Fruit fly (Drosophila melanogaster): Measurements from ENCODE around the gene ND-13B.
A peak's percentile ranks its signal among the peaks of the same experiment; 100 is the strongest.

ND-13B gene

dm6 chr3L:10711352-10711751 lies 17.4 kb upstream of the ND-13B start:
- peak; percentile 86 for TF ChIP-seq Sp1 (GFP tag; optimal IDR thresholded peaks at IDR 0.05)
- TF ChIP-seq sv (GFP tag; optimal IDR thresholded peaks at IDR 0.05) = no peak
- no peak for TF ChIP-seq Abd-B (GFP tag; optimal IDR thresholded peaks at IDR 0.05)
- TF ChIP-seq h (GFP tag; optimal IDR thresholded peaks at IDR 0.05) = peak; percentile 82
- TF ChIP-seq tai (GFP tag; optimal IDR thresholded peaks at IDR 0.05) = no peak
- TF ChIP-seq dl (GFP tag; optimal IDR thresholded peaks at IDR 0.05; ENCODE audit: insufficient read depth in 1 of 2, partially characterized antibody in 2 of 2) = no peak
- no peak for TF ChIP-seq GATAd (GFP tag; optimal IDR thresholded peaks at IDR 0.05)
- no peak for TF ChIP-seq Dif (GFP tag; optimal IDR thresholded peaks at IDR 0.05; ENCODE audit: partially characterized antibody)
- TF ChIP-seq CG9705 (GFP tag; optimal IDR thresholded peaks at IDR 0.05) = peak; percentile 22
- no peak for TF ChIP-seq N (GFP tag; optimal IDR thresholded peaks at IDR 0.05)
- TF ChIP-seq Dfd (GFP tag; optimal IDR thresholded peaks at IDR 0.05) = peak; percentile 17
- peak; percentile 25 for TF ChIP-seq Jra (GFP tag; optimal IDR thresholded peaks at IDR 0.05)
- TF ChIP-seq CrebA (GFP tag; optimal IDR thresholded peaks at IDR 0.05; ENCODE audit: borderline replicate concordance) = no peak
- no peak for TF ChIP-seq Vsx2 (GFP tag; optimal IDR thresholded peaks at IDR 0.05; ENCODE audit: partially characterized antibody)
- TF ChIP-seq Myc (optimal IDR thresholded peaks at IDR 0.05) = no peak
- peak; percentile 85 for TF ChIP-seq rgr (GFP tag; optimal IDR thresholded peaks at IDR 0.05)
- TF ChIP-seq Rel (GFP tag; optimal IDR thresholded peaks at IDR 0.05) = peak; percentile 40
- TF ChIP-seq Rel (tag; optimal IDR thresholded peaks at IDR 0.05) = peak; percentile 1
- peak; percentile 80 for TF ChIP-seq fru (GFP tag; optimal IDR thresholded peaks at IDR 0.05)
- peak; percentile 80 for TF ChIP-seq HLH106 (tag; optimal IDR thresholded peaks at IDR 0.05)
- peak; percentile 84 for TF ChIP-seq OdsH (GFP tag; optimal IDR thresholded peaks at IDR 0.05)
- TF ChIP-seq Hr78 (GFP tag; optimal IDR thresholded peaks at IDR 0.05) = no peak
- peak; percentile 72 for TF ChIP-seq woc (GFP tag; optimal IDR thresholded peaks at IDR 0.05)
- TF ChIP-seq pan (optimal IDR thresholded peaks at IDR 0.05) = no peak
- TF ChIP-seq Mio (GFP tag; optimal IDR thresholded peaks at IDR 0.05) = no peak
- peak; percentile 81 for TF ChIP-seq brk (GFP tag; optimal IDR thresholded peaks at IDR 0.05)
- peak; percentile 61 for TF ChIP-seq br (GFP tag; optimal IDR thresholded peaks at IDR 0.05)
- TF ChIP-seq sage (GFP tag; optimal IDR thresholded peaks at IDR 0.05) = peak; percentile 60
- no peak for TF ChIP-seq dsf (GFP tag; optimal IDR thresholded peaks at IDR 0.05; ENCODE audit: borderline replicate concordance)
- no peak for TF ChIP-seq lola (GFP tag; optimal IDR thresholded peaks at IDR 0.05)
- TF ChIP-seq foxo (GFP tag; optimal IDR thresholded peaks at IDR 0.05) = peak in 1 of 2 experiments; percentile 86
- no peak for TF ChIP-seq usp (GFP tag; optimal IDR thresholded peaks at IDR 0.05)
- TF ChIP-seq jim (GFP tag; optimal IDR thresholded peaks at IDR 0.05) = no peak
- peak; percentile 69 for TF ChIP-seq ey (GFP tag; optimal IDR thresholded peaks at IDR 0.05)
- no peak for TF ChIP-seq Hr83 (GFP tag; optimal IDR thresholded peaks at IDR 0.05; ENCODE audit: poor library complexity, severe bottlenecking)
- TF ChIP-seq CG32264 (GFP tag; optimal IDR thresholded peaks at IDR 0.05) = no peak
- TF ChIP-seq dmrt93B (GFP tag; optimal IDR thresholded peaks at IDR 0.05) = peak; percentile 62
- peak; percentile 91 for TF ChIP-seq psq (GFP tag; optimal IDR thresholded peaks at IDR 0.05)
- peak; percentile 36 for TF ChIP-seq Hnf4 (GFP tag; optimal IDR thresholded peaks at IDR 0.05)

- TF ChIP-seq OdsH (GFP tag; optimal IDR thresholded peaks at IDR 0.05) (peak; percentile 30), dmrt93B (GFP tag; optimal IDR thresholded peaks at IDR 0.05) (peak; percentile 67), Sp1 (GFP tag; optimal IDR thresholded peaks at IDR 0.05) (peak; percentile 48), foxo (GFP tag; optimal IDR thresholded peaks at IDR 0.05) (peak in 1 of 2 experiments; percentile 55), jim (GFP tag; optimal IDR thresholded peaks at IDR 0.05) (no peak), rgr (GFP tag; optimal IDR thresholded peaks at IDR 0.05) (no peak), Hnf4 (GFP tag; optimal IDR thresholded peaks at IDR 0.05) (peak; percentile 0), HLH106 (tag; optimal IDR thresholded peaks at IDR 0.05) (peak; percentile 59), psq (GFP tag; optimal IDR thresholded peaks at IDR 0.05) (peak; percentile 18), Hr78 (GFP tag; optimal IDR thresholded peaks at IDR 0.05) (no peak), h (GFP tag; optimal IDR thresholded peaks at IDR 0.05) (peak; percentile 12), fru (GFP tag; optimal IDR thresholded peaks at IDR 0.05) (peak; percentile 47)
Measured at dm6 chr3L:10709132-10709531, 15.2 kb upstream of the ND-13B start.

All from whole organism, wandering third instar larva.